Worm (Caenorhabditis elegans) whole organism, L4/young adult: ENCODE results near the gene clh-4.

Experiments
- W03F9.2 ChIP-seq: fragments of 150-350 bp; optimal IDR thresholded peaks from 2 replicates; lab custom pipeline; 2014; ENCODE audit warnings: missing biosample characterization, missing genetic modification characterization
- dao-5 ChIP-seq: sonication (generic microtip); optimal IDR thresholded peaks from 2 replicates; lab custom pipeline; 2016; ENCODE audit warnings: missing genotype, missing genetic modification characterization, moderate library complexity, missing compliant biosample characterization

DNA sequence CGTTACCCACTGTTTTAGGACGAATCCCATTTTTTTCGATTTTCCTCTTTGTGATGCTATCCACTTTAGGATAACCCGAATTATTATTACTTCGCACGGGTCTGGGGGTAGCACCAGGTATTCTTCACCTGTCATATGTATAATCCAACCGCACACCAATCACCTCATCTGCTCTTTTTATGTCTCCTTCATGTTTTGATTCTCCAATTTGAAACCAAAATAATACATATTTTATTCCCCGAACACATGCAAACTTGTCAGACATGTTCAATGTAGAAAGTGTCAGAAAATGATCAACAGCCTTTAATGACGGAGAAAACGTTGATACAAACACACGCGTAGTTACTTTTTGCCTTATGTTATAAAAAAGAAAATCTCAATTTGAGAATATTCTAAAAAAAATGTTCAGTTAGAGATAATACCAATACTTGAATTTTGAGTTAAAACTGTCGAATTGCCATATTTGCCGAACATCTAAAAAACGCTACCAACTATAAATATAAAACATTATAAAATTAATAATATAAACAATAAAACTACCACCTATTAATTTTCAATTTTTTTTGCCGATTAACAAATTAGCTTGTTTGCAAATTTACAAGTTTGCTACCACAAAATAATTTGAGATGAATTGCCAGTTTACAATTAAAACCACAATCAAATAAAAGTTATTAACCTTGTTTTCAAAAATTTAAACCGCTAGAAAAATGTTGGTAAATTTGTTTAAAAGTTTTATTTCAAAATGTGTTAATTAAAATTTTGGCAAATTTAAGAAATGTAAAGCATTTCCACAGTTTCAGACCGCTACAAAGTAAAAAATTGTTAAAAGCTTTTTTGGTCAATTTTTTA lies 47.5 kb upstream of the clh-4 start:
- TF ChIP-seq dao-5, result no peak
- TF ChIP-seq W03F9.2, result peak; percentile 14
